Fruit fly (Drosophila melanogaster) whole organism, embryonic: ENCODE measurements around the gene CG13699.
A peak's percentile ranks its signal among the peaks of the same experiment; 100 is the strongest.

Experiments used
- Abd-B ChIP-seq: fragments of 200-800 bp; sonication (Bioruptor generic); optimal IDR thresholded peaks from 2 replicates; lab custom pipeline; 2018; ENCODE audit warnings: missing biosample characterization, mild to moderate bottlenecking, missing genetic modification characterization, moderate library complexity
- Atf6 ChIP-seq: fragments of 200-800 bp; sonication (Bioruptor generic); IDR thresholded peaks from 2 replicates; pipeline ENCODE4 v1.3.6; 2022; ENCODE audit warnings: missing biosample characterization, missing genetic modification characterization
- CG15479 ChIP-seq: fragments of 200-800 bp; sonication (Bioruptor generic); optimal IDR thresholded peaks from 3 replicates; lab custom pipeline; 2019; ENCODE audit warnings: missing biosample characterization, mild to moderate bottlenecking, missing genetic modification characterization, moderate library complexity
- CG17328 ChIP-seq: fragments of 200-800 bp; sonication (Bioruptor generic); IDR thresholded peaks from 2 replicates; pipeline ENCODE4 v1.3.6; 2022; ENCODE audit warnings: missing biosample characterization, missing genetic modification characterization
- CG17361 ChIP-seq: fragments of 200-800 bp; sonication (Bioruptor generic); IDR thresholded peaks from 3 replicates; pipeline ENCODE4 v1.3.6; 2022; ENCODE audit warnings: missing biosample characterization, missing genetic modification characterization
- CG17829 ChIP-seq: fragments of 200-800 bp; optimal IDR thresholded peaks from 2 replicates; lab custom pipeline; 2019; ENCODE audit warnings: missing biosample characterization, mild to moderate bottlenecking, missing genetic modification characterization, moderate library complexity
- CG18011 ChIP-seq: fragments of 200-800 bp; sonication (Bioruptor generic); optimal IDR thresholded peaks from 2 replicates; lab custom pipeline; 2017; ENCODE audit warnings: missing biosample characterization, missing genetic modification characterization, mild to moderate bottlenecking, moderate library complexity, missing genotype
- CG18764 ChIP-seq: fragments of 200-800 bp; sonication (Bioruptor generic); optimal IDR thresholded peaks from 3 replicates; lab custom pipeline; 2016; ENCODE audit warnings: missing biosample characterization, missing genetic modification characterization
- CG2712 ChIP-seq: fragments of 200-800 bp; optimal IDR thresholded peaks from 3 replicates; lab custom pipeline; 2019; ENCODE audit warnings: missing biosample characterization, mild to moderate bottlenecking, missing genetic modification characterization, moderate library complexity
- CG31224 ChIP-seq: fragments of 200-800 bp; sonication (Bioruptor generic); IDR thresholded peaks from 2 replicates; pipeline ENCODE4 v1.3.6; 2022; ENCODE audit warnings: missing biosample characterization, missing genetic modification characterization
- CG34376 ChIP-seq: fragments of 200-800 bp; sonication (Bioruptor generic); optimal IDR thresholded peaks from 2 replicates; lab custom pipeline; 2018; ENCODE audit warnings: missing biosample characterization, mild to moderate bottlenecking, missing genetic modification characterization
- CG4404 ChIP-seq: fragments of 200-800 bp; sonication (Bioruptor generic); IDR thresholded peaks from 2 replicates; pipeline ENCODE4 v1.3.6; 2022; ENCODE audit warnings: missing biosample characterization, missing genetic modification characterization
- CG5953 ChIP-seq: fragments of 200-800 bp; sonication (Bioruptor generic); IDR thresholded peaks from 2 replicates; pipeline ENCODE4 v1.3.6; 2022; ENCODE audit warnings: missing biosample characterization, missing genetic modification characterization
- CG6272 ChIP-seq: fragments of 200-800 bp; sonication (Bioruptor generic); IDR thresholded peaks from 2 replicates; pipeline ENCODE4 v1.3.6; 2022; ENCODE audit warnings: missing biosample characterization, missing genetic modification characterization
- CG7745 ChIP-seq: fragments of 200-800 bp; sonication (Bioruptor generic); optimal IDR thresholded peaks from 2 replicates; lab custom pipeline; 2018; ENCODE audit warnings: missing biosample characterization, mild to moderate bottlenecking, missing genetic modification characterization, moderate library complexity
- CG8281 ChIP-seq: fragments of 200-800 bp; sonication (Bioruptor generic); optimal IDR thresholded peaks from 2 replicates; lab custom pipeline; 2018; ENCODE audit warnings: missing biosample characterization, mild to moderate bottlenecking, missing genetic modification characterization, moderate library complexity
- CG8924 ChIP-seq: fragments of 200-800 bp; optimal IDR thresholded peaks from 3 replicates; lab custom pipeline; 2019; ENCODE audit warnings: missing biosample characterization, mild to moderate bottlenecking, missing genetic modification characterization, moderate library complexity
- CG9727 ChIP-seq: fragments of 200-800 bp; sonication (Bioruptor generic); optimal IDR thresholded peaks from 3 replicates; lab custom pipeline; 2017; ENCODE audit warnings: missing biosample characterization, mild to moderate bottlenecking, missing genetic modification characterization
- CrebB ChIP-seq: fragments of 200-800 bp; sonication (Bioruptor generic); optimal IDR thresholded peaks from 3 replicates; lab custom pipeline; 2018; ENCODE audit warnings: missing biosample characterization, mild to moderate bottlenecking, missing genetic modification characterization
- Deaf1 ChIP-seq: fragments of 200-800 bp; optimal IDR thresholded peaks from 3 replicates; lab custom pipeline; 2019; ENCODE audit warnings: missing biosample characterization, mild to moderate bottlenecking, missing genetic modification characterization, moderate library complexity
- Ets97D ChIP-seq: fragments of 200-800 bp; sonication (Bioruptor generic); optimal IDR thresholded peaks from 3 replicates; lab custom pipeline; 2016; ENCODE audit warnings: missing biosample characterization, missing genetic modification characterization
- GATAe ChIP-seq: fragments of 200-800 bp; sonication (Bioruptor generic); conservative IDR thresholded peaks from 2 replicates; pipeline ENCODE4 v1.3.6; 2022; ENCODE audit warnings: missing biosample characterization, missing genetic modification characterization
- Gug ChIP-seq: fragments of 200-800 bp; sonication (Bioruptor generic); IDR thresholded peaks from 4 replicates; pipeline ENCODE4 v1.3.6; 2022; ENCODE audit warnings: missing biosample characterization, missing genetic modification characterization
- HLH3B ChIP-seq: fragments of 200-800 bp; sonication (Bioruptor generic); IDR thresholded peaks from 2 replicates; pipeline ENCODE4 v1.3.6; 2022; ENCODE audit warnings: missing biosample characterization, missing genetic modification characterization
- Hey ChIP-seq: fragments of 200-800 bp; sonication (Bioruptor generic); optimal IDR thresholded peaks from 3 replicates; lab custom pipeline; 2018; ENCODE audit warnings: missing biosample characterization, mild to moderate bottlenecking, missing genetic modification characterization
- HmgZ ChIP-seq: fragments of 200-800 bp; sonication (Bioruptor generic); optimal IDR thresholded peaks from 2 replicates; lab custom pipeline; 2018; ENCODE audit warnings: missing biosample characterization, mild to moderate bottlenecking, missing genetic modification characterization
- Hr51 ChIP-seq, 2 experiments: fragments of 200-800 bp; sonication (Bioruptor generic); optimal IDR thresholded peaks; 2 replicates in 1 of 2; 3 replicates in 1 of 2; lab custom pipeline; 2016 to 2018; ENCODE audit warnings: missing biosample characterization in 2 of 2, missing genetic modification characterization in 2 of 2, mild to moderate bottlenecking in 1 of 2, moderate library complexity in 1 of 2
- Lim3 ChIP-seq: fragments of 200-800 bp; sonication (Bioruptor generic); IDR thresholded peaks from 2 replicates; pipeline ENCODE4 v1.3.6; 2022; ENCODE audit warnings: missing biosample characterization, missing genetic modification characterization
- MESR4 ChIP-seq: fragments of 200-800 bp; sonication (Bioruptor generic); optimal IDR thresholded peaks from 2 replicates; lab custom pipeline; 2018; ENCODE audit warnings: missing biosample characterization, mild to moderate bottlenecking, missing genetic modification characterization, moderate library complexity
- Nf-YB ChIP-seq: fragments of 200-800 bp; sonication (Bioruptor generic); optimal IDR thresholded peaks from 3 replicates; lab custom pipeline; 2019; ENCODE audit warnings: missing biosample characterization, mild to moderate bottlenecking, missing genetic modification characterization, moderate library complexity
- Oaz ChIP-seq: fragments of 200-800 bp; sonication (Bioruptor generic); IDR thresholded peaks from 2 replicates; pipeline ENCODE4 v1.3.6; 2022; ENCODE audit warnings: missing biosample characterization, missing genetic modification characterization
- Opbp ChIP-seq: fragments of 200-800 bp; sonication (Bioruptor generic); IDR thresholded peaks from 3 replicates; pipeline ENCODE4 v1.3.6; 2022; ENCODE audit warnings: missing biosample characterization, missing genetic modification characterization; ENCODE audit not compliant: partially characterized antibody
- Ravus ChIP-seq: fragments of 200-800 bp; sonication (Bioruptor generic); IDR thresholded peaks from 2 replicates; pipeline ENCODE4 v1.3.6; 2022; ENCODE audit warnings: missing biosample characterization, missing genetic modification characterization
- amos ChIP-seq: fragments of 200-800 bp; sonication (Bioruptor generic); IDR thresholded peaks from 2 replicates; pipeline ENCODE4 v1.3.6; 2022; ENCODE audit warnings: missing biosample characterization, missing genetic modification characterization; ENCODE audit not compliant: partially characterized antibody
- chif ChIP-seq, 2 experiments: fragments of 200-800 bp; sonication (Bioruptor generic); optimal IDR thresholded peaks; 3 replicates each; lab custom pipeline; 2016; ENCODE audit warnings: missing biosample characterization in 2 of 2, missing genetic modification characterization in 2 of 2
- en ChIP-seq: fragments of 200-800 bp; sonication (Bioruptor generic); optimal IDR thresholded peaks from 2 replicates; lab custom pipeline; 2016; ENCODE audit warnings: missing biosample characterization, missing genetic modification characterization
- eve ChIP-seq, 2 experiments: fragments of >200 bp; optimal IDR thresholded peaks; 2 replicates each; lab custom pipeline; 2017; ENCODE audit warnings: missing biosample characterization in 2 of 2, missing genetic modification characterization in 2 of 2
- grn ChIP-seq: fragments of 200-800 bp; sonication (Bioruptor generic); optimal IDR thresholded peaks from 3 replicates; lab custom pipeline; 2017; ENCODE audit warnings: missing biosample characterization, missing genetic modification characterization
- nmo ChIP-seq: fragments of 200-800 bp; sonication (Bioruptor generic); optimal IDR thresholded peaks from 2 replicates; lab custom pipeline; 2018; ENCODE audit warnings: missing biosample characterization, mild to moderate bottlenecking, missing genetic modification characterization, moderate library complexity
- org-1 ChIP-seq: fragments of 200-800 bp; sonication (Bioruptor generic); optimal IDR thresholded peaks from 2 replicates; lab custom pipeline; 2017; ENCODE audit warnings: missing biosample characterization, missing genetic modification characterization
- pb ChIP-seq: fragments of 200-800 bp; sonication (Bioruptor generic); optimal IDR thresholded peaks from 3 replicates; lab custom pipeline; 2016; ENCODE audit warnings: missing biosample characterization, missing genetic modification characterization
- ranshi ChIP-seq: fragments of 200-800 bp; sonication (Bioruptor generic); IDR thresholded peaks from 2 replicates; pipeline ENCODE4 v1.3.6; 2022; ENCODE audit warnings: missing biosample characterization, missing genetic modification characterization
- sc ChIP-seq, 3 experiments: fragments of >200 bp in 2 of 3; fragments of 200-800 bp in 1 of 3; sonication (Bioruptor generic) in 1 of 3; optimal IDR thresholded peaks; 2 replicates in 2 of 3; 3 replicates in 1 of 3; lab custom pipeline; 2017; ENCODE audit warnings: mild to moderate bottlenecking in 1 of 3, missing biosample characterization in 1 of 3, missing genetic modification characterization in 1 of 3, missing genetic modification reagents in 1 of 3
- sima ChIP-seq: fragments of 200-800 bp; sonication (Bioruptor generic); optimal IDR thresholded peaks from 2 replicates; lab custom pipeline; 2016; ENCODE audit warnings: missing biosample characterization, missing genetic modification characterization
- slou ChIP-seq: fragments of 200-800 bp; sonication (Bioruptor generic); optimal IDR thresholded peaks from 3 replicates; lab custom pipeline; 2016; ENCODE audit warnings: missing biosample characterization, missing genetic modification characterization
- tna ChIP-seq: fragments of 200-800 bp; sonication (Bioruptor generic); IDR thresholded peaks from 2 replicates; pipeline ENCODE4 v1.3.6; 2022; ENCODE audit warnings: missing biosample characterization, missing genetic modification characterization; ENCODE audit not compliant: partially characterized antibody
- trem ChIP-seq: fragments of 200-800 bp; optimal IDR thresholded peaks from 3 replicates; lab custom pipeline; 2019; ENCODE audit warnings: missing biosample characterization, mild to moderate bottlenecking, missing genetic modification characterization, moderate library complexity
- usp ChIP-seq: fragments of >200 bp; optimal IDR thresholded peaks from 2 replicates; lab custom pipeline; 2017; ENCODE audit warnings: missing biosample characterization, missing genetic modification characterization
- vfl ChIP-seq: fragments of 200-800 bp; sonication (Bioruptor generic); optimal IDR thresholded peaks from 2 replicates; lab custom pipeline; 2016; ENCODE audit warnings: missing biosample characterization, missing genetic modification characterization
- vvl ChIP-seq: fragments of 200-800 bp; sonication (Bioruptor generic); IDR thresholded peaks from 2 replicates; pipeline ENCODE4 v1.3.6; 2022; ENCODE audit warnings: missing biosample characterization, missing genetic modification characterization

The CG13699 gene

dm6 chr3L:18192858-18193478 lies 30.6 kb upstream of the CG13699 start (continued):
- TF ChIP-seq grn = no peak
- peak; percentile 74; the same call in 1 of the 2 replicates for TF ChIP-seq vvl (GFP tag; lab: Robert Waterston, UW)
- TF ChIP-seq CG8281 (tag; lab: Kevin White, UChicago) = peak; percentile 47
- no peak for TF ChIP-seq Opbp
- peak; percentile 93 for TF ChIP-seq CG17361 (GFP tag; lab: Robert Waterston, UW)
- peak; percentile 68 for TF ChIP-seq HLH3B (GFP tag; lab: Robert Waterston, UW)
- TF ChIP-seq Hey (tag; lab: Kevin White, UChicago) = no peak
- no peak for TF ChIP-seq sc (optimal IDR thresholded peaks at IDR 0.05; lab: Kevin White, UChicago)
- TF ChIP-seq sc (GFP tag; optimal IDR thresholded peaks at IDR 0.05; lab: Kevin White, UChicago) = peak; percentile 73
- TF ChIP-seq CG9727 (GFP tag; lab: Kevin White, UChicago) = peak; percentile 93
- peak; percentile 84 for TF ChIP-seq Abd-B (GFP tag; lab: Kevin White, UChicago)
- no peak for TF ChIP-seq Ets97D
- TF ChIP-seq CG15479 (GFP tag; lab: Kevin White, UChicago) = peak; percentile 38
- peak; percentile 13; the same call in 1 of the 2 replicates for TF ChIP-seq Ravus (GFP tag; lab: Robert Waterston, UW)
- TF ChIP-seq Nf-YB (GFP tag; lab: Kevin White, UChicago) = peak; percentile 73
- no peak for TF ChIP-seq Gug (GFP tag; lab: Robert Waterston, UW)
- peak; percentile 49 for TF ChIP-seq CrebB (tag; lab: Kevin White, UChicago)
- TF ChIP-seq Atf6 (GFP tag; lab: Robert Waterston, UW) = no peak
- peak; percentile 51 for TF ChIP-seq CG31224 (GFP tag; lab: Robert Waterston, UW)
- no peak for TF ChIP-seq vfl (GFP tag; lab: Kevin White, UChicago)
- no peak for TF ChIP-seq tna (GFP tag; lab: Robert Waterston, UW)
- TF ChIP-seq nmo (GFP tag; lab: Kevin White, UChicago) = peak; percentile 93
- TF ChIP-seq eve (GFP tag; optimal IDR thresholded peaks at IDR 0.05; lab: Kevin White, UChicago) = no peak
- peak in 1 of 2 experiments; percentile 17 for TF ChIP-seq chif (GFP tag; optimal IDR thresholded peaks at IDR 0.05; lab: Kevin White, UChicago)
- TF ChIP-seq amos (GFP tag; lab: Robert Waterston, UW) = no peak
- TF ChIP-seq CG8924 (tag; lab: Kevin White, UChicago) = peak; percentile 91
- TF ChIP-seq Oaz (GFP tag; lab: Robert Waterston, UW) = no peak
- TF ChIP-seq CG2712 (tag; lab: Kevin White, UChicago) = peak; percentile 97
- peak in 1 of 2 experiments; percentile 80 for TF ChIP-seq Hr51 (GFP tag; optimal IDR thresholded peaks at IDR 0.05; lab: Kevin White, UChicago)
- TF ChIP-seq CG4404 (GFP tag; lab: Robert Waterston, UW) = peak; percentile 86
- TF ChIP-seq CG34376 (GFP tag; lab: Kevin White, UChicago) = no peak
- no peak for TF ChIP-seq en (GFP tag; lab: Kevin White, UChicago)
- 0 out of 2 replicates have a peak, but pooled peaks have one; percentile 21 for TF ChIP-seq CG6272 (GFP tag; lab: Robert Waterston, UW)
- no peak for TF ChIP-seq usp (GFP tag; lab: Kevin White, UChicago)
- TF ChIP-seq HmgZ (tag; lab: Kevin White, UChicago) = no peak
- no peak for TF ChIP-seq CG18011 (GFP tag; lab: Kevin White, UChicago)
- no peak for TF ChIP-seq Lim3 (GFP tag; lab: Robert Waterston, UW)
- peak; percentile 94 for TF ChIP-seq CG17829 (tag; lab: Kevin White, UChicago)
- no peak for TF ChIP-seq GATAe
- peak; percentile 3 for TF ChIP-seq slou
- TF ChIP-seq CG5953 (GFP tag; lab: Robert Waterston, UW) = no peak
- TF ChIP-seq sima (GFP tag; lab: Kevin White, UChicago) = no peak
- peak; percentile 25 for TF ChIP-seq CG7745 (tag; lab: Kevin White, UChicago)
- peak; percentile 44; the same call in 1 of the 2 replicates for TF ChIP-seq ranshi (GFP tag; lab: Robert Waterston, UW)
- peak; percentile 57 for TF ChIP-seq Deaf1
- TF ChIP-seq trem (tag; lab: Kevin White, UChicago) = peak; percentile 88
- TF ChIP-seq CG18764 (GFP tag; lab: Kevin White, UChicago) = no peak
- TF ChIP-seq CG17328 (GFP tag; lab: Robert Waterston, UW) = peak; percentile 76
- peak; percentile 75 for TF ChIP-seq org-1 (GFP tag; lab: Kevin White, UChicago)
- TF ChIP-seq MESR4 (GFP tag; lab: Kevin White, UChicago) = no peak
- no peak for TF ChIP-seq pb (GFP tag; lab: Kevin White, UChicago)
